Worm (Caenorhabditis elegans) whole organism, late embryonic: ENCODE measurements around the gene nspb-3.

Source experiments
- C08G9.2 ChIP-seq: sonication (generic microtip); optimal IDR thresholded peaks from 2 replicates; lab custom pipeline; 2016; ENCODE audit warnings: mild to moderate bottlenecking, missing genetic modification characterization, moderate library complexity, missing compliant biosample characterization
- F13H6.1 ChIP-seq: sonication (generic microtip); optimal IDR thresholded peaks from 2 replicates; lab custom pipeline; 2016; ENCODE audit warnings: missing genetic modification characterization, missing compliant biosample characterization
- K02D7.2 ChIP-seq: sonication (generic microtip); optimal IDR thresholded peaks from 2 replicates; lab custom pipeline; 2017; ENCODE audit warnings: mild to moderate bottlenecking, missing genetic modification characterization, missing compliant biosample characterization
- K09A11.1 ChIP-seq: sonication (generic microtip); optimal IDR thresholded peaks from 2 replicates; lab custom pipeline; 2017; ENCODE audit warnings: antibody characterized with exemption, mild to moderate bottlenecking, missing genetic modification characterization, missing compliant biosample characterization; ENCODE audit not compliant: insufficient read depth
- T23F11.4 ChIP-seq: fragments of 200-800 bp; sonication (Bioruptor generic); optimal IDR thresholded peaks from 2 replicates; lab custom pipeline; 2018; ENCODE audit warnings: mild to moderate bottlenecking, missing genetic modification characterization, missing compliant biosample characterization
- Y22D7AL.16 ChIP-seq: sonication (generic microtip); optimal IDR thresholded peaks from 2 replicates; lab custom pipeline; 2016; ENCODE audit warnings: missing genetic modification characterization, missing compliant biosample characterization
- ama-1 ChIP-seq: fragments of 150-350 bp; optimal IDR thresholded peaks from 2 replicates; lab custom pipeline; 2014
- ceh-14 ChIP-seq: sonication (generic microtip); optimal IDR thresholded peaks from 2 replicates; lab custom pipeline; 2016; ENCODE audit warnings: missing genotype, missing genetic modification characterization, missing compliant biosample characterization
- ceh-22 ChIP-seq: sonication (generic microtip); optimal IDR thresholded peaks from 2 replicates; lab custom pipeline; 2017; ENCODE audit warnings: missing biosample characterization, missing genetic modification characterization
- ceh-34 ChIP-seq: sonication (generic microtip); optimal IDR thresholded peaks from 2 replicates; lab custom pipeline; 2016; ENCODE audit warnings: mild to moderate bottlenecking, missing genetic modification characterization, missing compliant biosample characterization
- ceh-45 ChIP-seq: fragments of 200-800 bp; sonication (Bioruptor generic); IDR thresholded peaks from 2 replicates; pipeline ENCODE4 v1.3.6; 2022; ENCODE audit warnings: missing genetic modification reagents, missing genetic modification characterization, missing compliant biosample characterization
- ceh-48 ChIP-seq: sonication (generic microtip); optimal IDR thresholded peaks from 2 replicates; lab custom pipeline; 2016; ENCODE audit warnings: missing genetic modification characterization, inconsistent platforms, missing compliant biosample characterization
- ceh-9 ChIP-seq: sonication (generic microtip); optimal IDR thresholded peaks from 2 replicates; lab custom pipeline; 2016; ENCODE audit warnings: mild to moderate bottlenecking, missing genetic modification characterization, inconsistent platforms, missing compliant biosample characterization
- dmd-4 ChIP-seq: sonication (generic microtip); optimal IDR thresholded peaks from 2 replicates; lab custom pipeline; 2016; ENCODE audit warnings: borderline replicate concordance, missing genetic modification characterization, missing compliant biosample characterization
- dve-1 ChIP-seq: sonication (generic microtip); optimal IDR thresholded peaks from 2 replicates; lab custom pipeline; 2017; ENCODE audit warnings: antibody characterized with exemption, mild to moderate bottlenecking, missing genetic modification characterization, missing compliant biosample characterization
- elt-2 ChIP-seq: sonication (generic microtip); optimal IDR thresholded peaks from 2 replicates; lab custom pipeline; 2016; ENCODE audit warnings: missing genetic modification reagents, missing genetic modification characterization, missing compliant biosample characterization
- elt-4 ChIP-seq: sonication (generic microtip); optimal IDR thresholded peaks from 2 replicates; lab custom pipeline; 2016; ENCODE audit warnings: missing genetic modification characterization, missing compliant biosample characterization
- fkh-10 ChIP-seq: fragments of 150-350 bp; optimal IDR thresholded peaks from 2 replicates; lab custom pipeline; 2014; ENCODE audit warnings: missing biosample characterization, missing genetic modification reagents, missing genetic modification characterization
- gmeb-2 ChIP-seq: sonication (generic microtip); optimal IDR thresholded peaks from 2 replicates; lab custom pipeline; 2016; ENCODE audit warnings: missing genetic modification characterization, inconsistent platforms, missing compliant biosample characterization
- hlh-13 ChIP-seq: fragments of 200-800 bp; sonication (Bioruptor generic); optimal IDR thresholded peaks from 2 replicates; lab custom pipeline; 2018; ENCODE audit warnings: mild to moderate bottlenecking, missing genetic modification characterization, missing compliant biosample characterization
- hlh-15 ChIP-seq: sonication (generic microtip); optimal IDR thresholded peaks from 2 replicates; lab custom pipeline; 2016; ENCODE audit warnings: missing genetic modification characterization, missing compliant biosample characterization
- lim-6 ChIP-seq: sonication (generic microtip); optimal IDR thresholded peaks from 2 replicates; lab custom pipeline; 2016; ENCODE audit warnings: missing genetic modification characterization, missing compliant biosample characterization
- lin-11 ChIP-seq: fragments of 200-800 bp; sonication (Bioruptor generic); optimal IDR thresholded peaks from 2 replicates; lab custom pipeline; 2018; ENCODE audit warnings: mild to moderate bottlenecking, missing genetic modification characterization, missing compliant biosample characterization
- madf-2 ChIP-seq: sonication (generic microtip); optimal IDR thresholded peaks from 2 replicates; lab custom pipeline; 2017; ENCODE audit warnings: missing genetic modification characterization, missing compliant biosample characterization
- nhr-232 ChIP-seq: sonication (generic microtip); optimal IDR thresholded peaks from 2 replicates; lab custom pipeline; 2016; ENCODE audit warnings: missing genetic modification characterization, missing compliant biosample characterization
- odd-2 ChIP-seq: sonication (generic microtip); optimal IDR thresholded peaks from 2 replicates; lab custom pipeline; 2017; ENCODE audit warnings: antibody characterized with exemption, mild to moderate bottlenecking, missing genetic modification characterization, missing compliant biosample characterization
- pat-9 ChIP-seq: fragments of 200-800 bp; sonication (Bioruptor generic); optimal IDR thresholded peaks from 2 replicates; lab custom pipeline; 2018; ENCODE audit warnings: mild to moderate bottlenecking, missing genetic modification characterization, moderate library complexity, missing compliant biosample characterization
- pax-1 ChIP-seq: fragments of 150-350 bp; optimal IDR thresholded peaks from 2 replicates; lab custom pipeline; 2014; ENCODE audit warnings: missing biosample characterization, missing genetic modification characterization
- pqm-1 ChIP-seq: sonication (generic microtip); optimal IDR thresholded peaks from 2 replicates; lab custom pipeline; 2016; ENCODE audit warnings: missing genetic modification characterization, missing compliant biosample characterization
- pros-1 ChIP-seq: fragments of 150-350 bp; optimal IDR thresholded peaks from 2 replicates; lab custom pipeline; 2014; ENCODE audit warnings: missing biosample characterization, missing genetic modification reagents, missing genetic modification characterization
- ref-2 ChIP-seq: sonication (generic microtip); optimal IDR thresholded peaks from 2 replicates; lab custom pipeline; 2016; ENCODE audit warnings: missing genetic modification characterization, missing compliant biosample characterization
- sdc-2 ChIP-seq: sonication (generic microtip); optimal IDR thresholded peaks from 2 replicates; lab custom pipeline; 2016; ENCODE audit warnings: missing genotype, missing genetic modification characterization, missing compliant biosample characterization
- sox-2 ChIP-seq: fragments of 200-800 bp; sonication (Bioruptor generic); IDR thresholded peaks from 2 replicates; pipeline ENCODE4 v1.3.6; 2022; ENCODE audit warnings: missing genetic modification reagents, missing genetic modification characterization, missing compliant biosample characterization
- sox-4 ChIP-seq: sonication (generic microtip); optimal IDR thresholded peaks from 2 replicates; lab custom pipeline; 2017; ENCODE audit warnings: mild to moderate bottlenecking, missing genetic modification characterization, inconsistent platforms, missing compliant biosample characterization
- ttx-3 ChIP-seq: sonication (generic microtip); optimal IDR thresholded peaks from 2 replicates; lab custom pipeline; 2016; ENCODE audit warnings: missing genetic modification reagents, missing genetic modification characterization, missing compliant biosample characterization
- unc-3 ChIP-seq, 2 experiments: fragments of 200-800 bp in 1 of 2; sonication (Bioruptor generic) in 1 of 2; sonication (generic microtip) in 1 of 2; conservative IDR thresholded peaks in 1 of 2; optimal IDR thresholded peaks in 1 of 2; 2 replicates each; pipeline versions ENCODE4 v1.3.6 to Lab custom; 2016 to 2022; ENCODE audit warnings: missing compliant biosample characterization in 2 of 2, missing genetic modification characterization in 2 of 2, missing genetic modification reagents in 1 of 2
- unc-42 ChIP-seq: sonication (generic microtip); optimal IDR thresholded peaks from 2 replicates; lab custom pipeline; 2016; ENCODE audit warnings: missing genotype, missing genetic modification characterization, missing compliant biosample characterization
- unc-55 ChIP-seq: sonication (generic microtip); optimal IDR thresholded peaks from 2 replicates; lab custom pipeline; 2017; ENCODE audit warnings: missing biosample characterization, missing genetic modification reagents, missing genetic modification characterization
- zip-5 ChIP-seq: sonication (generic microtip); optimal IDR thresholded peaks from 2 replicates; lab custom pipeline; 2016; ENCODE audit warnings: missing genetic modification characterization, missing compliant biosample characterization
- ztf-16 ChIP-seq: sonication (generic microtip); optimal IDR thresholded peaks from 2 replicates; lab custom pipeline; 2017; ENCODE audit warnings: missing genetic modification characterization, missing compliant biosample characterization

Gene nspb-3

DNA sequence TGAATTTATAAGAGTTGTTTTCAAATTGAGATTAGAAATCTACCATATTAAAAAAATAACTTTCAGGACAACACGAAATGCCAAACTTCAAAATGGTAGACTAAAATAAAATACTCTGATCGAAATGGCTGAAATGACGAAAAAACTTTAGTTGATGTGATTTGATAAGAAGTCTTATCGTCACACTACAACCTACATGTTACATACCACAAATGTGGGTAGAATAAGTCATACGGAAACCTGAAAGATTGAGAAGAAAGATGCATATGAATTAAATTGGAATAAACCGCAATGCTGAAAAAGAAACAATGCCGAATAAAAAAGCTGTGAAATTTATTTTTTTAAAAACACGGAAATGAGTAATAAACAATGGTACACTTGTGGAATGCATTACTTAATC is 12.3 kb upstream of the nspb-3 start:
- no peak for TF ChIP-seq unc-3 (GFP tag; conservative IDR thresholded peaks at IDR 0.05; lab: Robert Waterston, UW)
- no peak for TF ChIP-seq unc-3 (tag; optimal IDR thresholded peaks at IDR 0.05; lab: Kevin White, UChicago)
- TF ChIP-seq sox-2 (GFP tag; lab: Robert Waterston, UW): no peak
- no peak for TF ChIP-seq K02D7.2
- no peak for TF ChIP-seq ceh-14 (tag; lab: Kevin White, UChicago)

DNA sequence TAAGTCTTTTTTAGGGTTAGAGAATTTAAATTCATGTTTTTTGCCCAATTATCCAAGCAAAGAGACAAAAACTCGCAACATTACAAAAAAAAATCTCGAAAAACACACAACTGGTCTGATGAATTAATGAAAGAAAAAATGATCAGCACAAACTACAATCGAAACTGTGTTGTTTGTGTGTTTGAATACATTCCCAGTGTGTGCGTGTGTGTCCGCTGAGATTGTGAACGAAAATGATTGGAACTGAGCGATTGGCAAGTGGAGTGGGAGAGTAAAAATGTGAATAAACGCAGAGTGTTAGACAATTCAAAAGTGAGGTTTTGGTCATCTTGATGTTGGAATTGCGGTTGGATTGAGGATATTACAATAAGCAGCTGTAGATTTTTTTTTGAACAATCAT is 11.8 kb upstream of the nspb-3 start:
- TF ChIP-seq lin-11 (tag; lab: Kevin White, UChicago): no peak
- TF ChIP-seq nhr-232 (tag; lab: Kevin White, UChicago): no peak
- TF ChIP-seq odd-2 (tag; lab: Kevin White, UChicago): no peak
- no peak for TF ChIP-seq pros-1 (tag; lab: Kevin White, UChicago)
- TF ChIP-seq pax-1: no peak
- TF ChIP-seq ceh-45 (GFP tag; lab: Robert Waterston, UW): no peak
- no peak for TF ChIP-seq C08G9.2 (tag; lab: Kevin White, UChicago)
- TF ChIP-seq sox-4 (tag; lab: Kevin White, UChicago): no peak

DNA sequence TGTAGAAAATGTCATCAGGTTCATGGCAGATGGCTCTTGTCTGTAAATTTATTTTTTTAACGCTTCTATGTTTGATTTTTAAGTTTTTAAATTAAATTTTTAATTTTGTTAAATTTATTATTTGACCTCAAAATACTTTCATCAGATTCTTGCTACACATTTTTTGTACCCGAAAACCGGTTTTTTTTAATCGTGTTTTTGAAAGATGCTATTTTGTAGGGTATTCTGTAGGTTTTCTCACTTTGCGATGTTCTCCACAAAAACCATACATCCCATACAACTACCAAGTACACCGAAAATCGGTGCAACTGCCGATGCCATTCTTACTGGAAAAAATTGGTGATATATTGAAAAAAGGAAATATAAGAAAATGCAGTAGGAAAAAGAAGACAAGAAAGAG is 11.1 kb upstream of the nspb-3 start, which contains the start of gene nstp-2:
Gene nstp-2, minus strand, starts transcription at position 326 of the 400 bp plus-strand sequence.
- TF ChIP-seq ama-1 (lab: Kevin White, UChicago) (no peak), zip-5 (tag; lab: Kevin White, UChicago) (no peak), T23F11.4 (no peak), ref-2 (tag; lab: Kevin White, UChicago) (no peak), ceh-22 (no peak), K09A11.1 (no peak), hlh-15 (tag; lab: Kevin White, UChicago) (no peak), Y22D7AL.16 (tag; lab: Kevin White, UChicago) (no peak), ceh-9 (no peak), elt-4 (tag; lab: Kevin White, UChicago) (no peak), madf-2 (tag; lab: Kevin White, UChicago) (no peak), fkh-10 (no peak), unc-3 (GFP tag; conservative IDR thresholded peaks at IDR 0.05; lab: Robert Waterston, UW) (no peak), unc-3 (tag; optimal IDR thresholded peaks at IDR 0.05; lab: Kevin White, UChicago) (no peak), dve-1 (tag; lab: Kevin White, UChicago) (no peak), unc-42 (tag; lab: Kevin White, UChicago) (no peak), unc-55 (GFP tag; lab: Kevin White, UChicago) (no peak), elt-2 (no peak), dmd-4 (no peak), K02D7.2 (no peak), hlh-13 (no peak)

DNA sequence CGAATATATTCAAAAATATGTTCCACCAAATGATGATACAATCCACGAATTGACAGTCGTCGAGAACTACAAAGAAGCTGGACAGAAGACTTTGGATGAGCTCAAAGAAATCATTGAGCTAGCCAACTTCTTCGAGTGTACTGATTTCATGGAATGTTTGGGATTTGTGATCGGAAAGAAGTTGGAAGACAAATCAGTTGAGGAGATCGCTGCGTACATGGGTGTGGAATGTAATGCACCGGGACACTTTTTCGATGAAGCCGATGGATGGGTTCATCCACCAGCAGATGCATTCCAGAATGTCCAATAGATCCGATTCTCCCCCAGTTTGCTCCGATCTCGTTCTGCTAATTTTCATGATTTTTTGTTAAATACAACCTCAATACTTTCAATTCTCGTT is 8.8 kb upstream of the nspb-3 start:
- no peak for TF ChIP-seq dmd-4
- no peak for TF ChIP-seq sox-2 (GFP tag; lab: Robert Waterston, UW)
- TF ChIP-seq ttx-3 (tag; lab: Kevin White, UChicago): no peak

DNA sequence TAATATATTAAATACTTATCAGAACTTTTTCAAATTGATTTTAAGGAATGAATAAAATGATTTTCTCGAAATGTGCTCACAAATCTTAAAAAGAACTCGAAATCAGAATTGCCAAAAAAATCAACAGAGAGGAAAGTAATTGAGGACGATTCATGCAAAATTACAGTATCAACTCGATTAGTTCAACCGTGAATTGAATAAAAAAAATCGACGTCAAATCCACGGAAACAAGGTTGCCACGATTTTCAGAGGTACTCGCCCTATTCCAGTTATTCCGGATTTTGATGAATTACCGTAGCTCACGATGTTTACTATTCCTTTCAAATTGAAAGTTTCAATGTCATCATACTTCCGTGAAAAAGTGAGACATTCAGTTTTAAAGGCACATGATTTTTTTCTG is 7.6 kb upstream of the nspb-3 start, which contains the start of gene F15B10.3:
Gene F15B10.3, plus strand, starts transcription at position 301 of the 400 bp plus-strand sequence.
- TF ChIP-seq ztf-16 (tag; lab: Kevin White, UChicago) (no peak), ceh-14 (tag; lab: Kevin White, UChicago) (no peak), K09A11.1 (no peak), F13H6.1 (no peak), lim-6 (tag; lab: Kevin White, UChicago) (no peak), sox-4 (tag; lab: Kevin White, UChicago) (no peak), dve-1 (tag; lab: Kevin White, UChicago) (no peak), pat-9 (tag; lab: Kevin White, UChicago) (no peak), hlh-13 (no peak), pax-1 (no peak), elt-2 (no peak), ceh-48 (tag; lab: Kevin White, UChicago) (no peak), pqm-1 (tag; lab: Kevin White, UChicago) (no peak), ceh-34 (no peak), sdc-2 (tag; lab: Kevin White, UChicago) (no peak), gmeb-2 (tag; lab: Kevin White, UChicago) (no peak)
- TF ChIP-seq, all 69 proteins: peak for 0
